Worm (Caenorhabditis elegans) whole organism, late embryonic: Measurements from ENCODE around the gene F54D5.9.

Experiments used
- K02D7.2 ChIP-seq: sonication (generic microtip); optimal IDR thresholded peaks from 2 replicates; lab custom pipeline; 2017; ENCODE audit warnings: mild to moderate bottlenecking, missing genetic modification characterization, missing compliant biosample characterization
- ceh-14 ChIP-seq: sonication (generic microtip); optimal IDR thresholded peaks from 2 replicates; lab custom pipeline; 2016; ENCODE audit warnings: missing genotype, missing genetic modification characterization, missing compliant biosample characterization
- ceh-31 ChIP-seq: sonication (generic microtip); optimal IDR thresholded peaks from 2 replicates; lab custom pipeline; 2016; ENCODE audit warnings: missing genetic modification characterization, missing compliant biosample characterization
- dve-1 ChIP-seq: sonication (generic microtip); optimal IDR thresholded peaks from 2 replicates; lab custom pipeline; 2017; ENCODE audit warnings: antibody characterized with exemption, mild to moderate bottlenecking, missing genetic modification characterization, missing compliant biosample characterization
- gmeb-2 ChIP-seq: sonication (generic microtip); optimal IDR thresholded peaks from 2 replicates; lab custom pipeline; 2016; ENCODE audit warnings: missing genetic modification characterization, inconsistent platforms, missing compliant biosample characterization
- hlh-13 ChIP-seq: fragments of 200-800 bp; sonication (Bioruptor generic); optimal IDR thresholded peaks from 2 replicates; lab custom pipeline; 2018; ENCODE audit warnings: mild to moderate bottlenecking, missing genetic modification characterization, missing compliant biosample characterization
- nhr-11 ChIP-seq: fragments of 150-350 bp; optimal IDR thresholded peaks from 2 replicates; lab custom pipeline; 2014; ENCODE audit warnings: missing biosample characterization, missing genetic modification characterization
- odd-2 ChIP-seq: sonication (generic microtip); optimal IDR thresholded peaks from 2 replicates; lab custom pipeline; 2017; ENCODE audit warnings: antibody characterized with exemption, mild to moderate bottlenecking, missing genetic modification characterization, missing compliant biosample characterization
- pag-3 ChIP-seq: sonication (generic microtip); optimal IDR thresholded peaks from 2 replicates; lab custom pipeline; 2016; ENCODE audit warnings: missing compliant biosample characterization, missing genetic modification characterization, borderline replicate concordance
- ref-2 ChIP-seq: sonication (generic microtip); optimal IDR thresholded peaks from 2 replicates; lab custom pipeline; 2016; ENCODE audit warnings: missing genetic modification characterization, missing compliant biosample characterization
- tbx-7 ChIP-seq: sonication (generic microtip); optimal IDR thresholded peaks from 2 replicates; lab custom pipeline; 2016; ENCODE audit warnings: missing genotype, missing genetic modification characterization, missing compliant biosample characterization
- zip-5 ChIP-seq: sonication (generic microtip); optimal IDR thresholded peaks from 2 replicates; lab custom pipeline; 2016; ENCODE audit warnings: missing genetic modification characterization, missing compliant biosample characterization

DNA sequence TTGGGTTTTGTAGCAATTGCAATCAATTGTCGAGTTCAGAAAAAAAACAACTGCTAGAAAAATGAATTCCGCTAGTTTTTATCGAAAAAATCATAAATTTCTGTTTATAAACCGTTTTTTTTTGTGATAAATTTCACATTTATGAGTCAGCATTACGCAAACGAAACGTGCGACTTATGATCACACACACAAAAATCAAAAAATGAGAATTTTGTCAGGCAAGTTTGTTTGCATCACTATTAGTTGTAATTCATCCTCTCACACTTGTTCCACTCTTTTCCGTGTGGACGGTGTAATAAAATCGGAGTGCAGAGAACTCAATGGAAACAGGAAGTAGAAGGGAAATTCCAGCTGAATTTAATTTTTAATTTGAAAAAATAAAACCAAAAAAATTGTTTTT is 32.8 kb upstream of the F54D5.9 start, which contains the start of gene pcs-1:
- TF ChIP-seq dve-1 (tag; lab: Kevin White, UChicago) (no peak), tbx-7 (tag; lab: Kevin White, UChicago) (no peak), ref-2 (tag; lab: Kevin White, UChicago) (no peak), K02D7.2 (tag; lab: Kevin White, UChicago) (no peak), nhr-11 (tag; lab: Kevin White, UChicago) (no peak), zip-5 (tag; lab: Kevin White, UChicago) (no peak), hlh-13 (GFP tag; lab: Kevin White, UChicago) (no peak), ceh-14 (tag; lab: Kevin White, UChicago) (no peak), pag-3 (tag; lab: Kevin White, UChicago) (no peak), gmeb-2 (tag; lab: Kevin White, UChicago) (no peak), ceh-31 (tag; lab: Kevin White, UChicago) (no peak), odd-2 (tag; lab: Kevin White, UChicago) (no peak)
